Worm (Caenorhabditis elegans): ENCODE results near the gene ssq-2.

ssq-2 gene

DNA sequence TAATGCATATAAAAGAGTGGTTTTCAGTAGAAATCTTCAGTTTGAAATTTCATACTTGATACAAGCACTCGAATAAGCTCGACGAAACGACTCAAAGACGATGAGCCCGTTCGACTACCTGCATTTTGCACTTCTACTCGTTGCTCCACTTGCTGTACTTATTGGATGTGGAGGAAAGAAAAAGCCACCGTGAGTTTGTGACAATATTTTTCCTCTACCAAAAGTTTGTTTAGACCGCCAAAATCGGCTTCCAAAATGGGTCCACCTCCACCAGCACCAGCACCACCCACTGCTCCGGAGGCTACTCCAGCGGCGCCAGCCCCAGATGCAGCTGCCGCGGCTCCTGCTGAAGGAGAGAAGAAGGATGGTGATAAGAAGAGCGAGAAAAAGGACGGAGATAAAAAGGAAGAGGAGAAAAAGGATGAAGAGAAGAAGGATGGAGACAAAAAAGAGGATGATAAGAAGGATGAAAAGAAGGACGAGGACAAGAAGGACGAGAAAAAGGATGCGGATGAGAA lies 18.7 kb upstream of the ssq-2 start, which contains the start of gene E03H12.5:
Gene E03H12.5 (plus strand): TSS at position 51 of the 518 bp plus-strand sequence.
- TF ChIP-seq ama-1 (optimal IDR thresholded peaks at IDR 0.05) (no peak), flt-1 (GFP tag; IDR thresholded peaks at IDR 0.05) (no peak), tra-4 (tag; optimal IDR thresholded peaks at IDR 0.05) (no peak), hnd-1 (tag; optimal IDR thresholded peaks at IDR 0.05) (no peak), ceh-36 (tag; optimal IDR thresholded peaks at IDR 0.05) (no peak), ceh-13 (GFP tag; optimal IDR thresholded peaks at IDR 0.05) (no peak), sea-1 (GFP tag; conservative IDR thresholded peaks at IDR 0.05) (no peak), ets-7 (tag; optimal IDR thresholded peaks at IDR 0.05) (no peak), hmbx-1 (tag; optimal IDR thresholded peaks at IDR 0.05) (no peak), B0310.2 (tag; optimal IDR thresholded peaks at IDR 0.05) (no peak), scrt-1 (GFP tag; IDR thresholded peaks at IDR 0.05) (no peak), aly-1 (tag; optimal IDR thresholded peaks at IDR 0.05) (no peak), tbx-37 (GFP tag; conservative IDR thresholded peaks at IDR 0.05) (no peak), tbx-11 (GFP tag; IDR thresholded peaks at IDR 0.05) (no peak), hmg-4 (GFP tag; optimal IDR thresholded peaks at IDR 0.05) (no peak), pes-1 (GFP tag; IDR thresholded peaks at IDR 0.05) (no peak), F13C5.2 (tag; optimal IDR thresholded peaks at IDR 0.05) (no peak)

- TF ChIP-seq tbx-37 (GFP tag; conservative IDR thresholded peaks at IDR 0.05) (no peak), ama-1 (optimal IDR thresholded peaks at IDR 0.05) (no peak), ets-7 (tag; optimal IDR thresholded peaks at IDR 0.05) (no peak), aly-1 (tag; optimal IDR thresholded peaks at IDR 0.05) (no peak), flt-1 (GFP tag; IDR thresholded peaks at IDR 0.05) (no peak), F13C5.2 (tag; optimal IDR thresholded peaks at IDR 0.05) (no peak), hmg-4 (GFP tag; optimal IDR thresholded peaks at IDR 0.05) (no peak), B0310.2 (tag; optimal IDR thresholded peaks at IDR 0.05) (no peak), tra-4 (tag; optimal IDR thresholded peaks at IDR 0.05) (no peak), tbx-11 (GFP tag; IDR thresholded peaks at IDR 0.05) (no peak), hnd-1 (tag; optimal IDR thresholded peaks at IDR 0.05) (no peak), sea-1 (GFP tag; conservative IDR thresholded peaks at IDR 0.05) (no peak), pes-1 (GFP tag; IDR thresholded peaks at IDR 0.05) (no peak), hmbx-1 (tag; optimal IDR thresholded peaks at IDR 0.05) (no peak), scrt-1 (GFP tag; IDR thresholded peaks at IDR 0.05) (no peak)
These were observed 14.9 kb upstream of the ssq-2 start, which contains the start of gene srz-24 for ce11 chrIV:4981027-4981426. srz-24 (minus strand) TSS chrIV:4981127.

DNA sequence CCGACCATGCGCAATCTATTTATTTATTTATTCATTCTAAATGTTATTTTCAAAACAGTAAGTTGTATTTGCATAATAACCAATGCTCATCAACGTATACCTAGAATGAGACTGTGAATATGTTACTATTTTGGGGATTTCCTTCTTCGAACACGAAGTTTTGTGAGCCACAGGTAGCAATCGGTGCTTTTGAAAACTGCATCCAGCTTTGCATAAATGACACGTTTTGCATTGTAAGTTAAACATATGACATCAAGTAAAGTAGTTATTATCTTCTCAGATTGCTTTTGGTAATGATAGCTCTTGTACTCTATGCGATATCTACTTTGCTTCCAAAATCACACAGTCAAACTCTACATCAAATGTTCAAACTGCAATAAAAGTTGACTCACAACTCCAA lies 13.5 kb upstream of the ssq-2 start, which contains the start of gene E03H12.4:
Gene E03H12.4 (plus strand): TSS at position 120 of the 400 bp plus-strand sequence.
- TF ChIP-seq ceh-13 (GFP tag; optimal IDR thresholded peaks at IDR 0.05) (no peak), F13C5.2 (tag; optimal IDR thresholded peaks at IDR 0.05) (no peak), ama-1 (optimal IDR thresholded peaks at IDR 0.05) (no peak), hmg-4 (GFP tag; optimal IDR thresholded peaks at IDR 0.05) (no peak)

ce11 chrIV:4983746-4984145 lies 12.2 kb upstream of the ssq-2 start, which contains the start of gene clec-176:
clec-176 (plus strand) TSS chrIV:4984046.
- no peak for TF ChIP-seq ets-7 (tag; optimal IDR thresholded peaks at IDR 0.05)
- TF ChIP-seq ceh-36 (tag; optimal IDR thresholded peaks at IDR 0.05): no peak
- no peak for TF ChIP-seq pes-1 (GFP tag; IDR thresholded peaks at IDR 0.05)
- no peak for TF ChIP-seq ama-1 (optimal IDR thresholded peaks at IDR 0.05)
- no peak for TF ChIP-seq F13C5.2 (tag; optimal IDR thresholded peaks at IDR 0.05)
- no peak for TF ChIP-seq scrt-1 (GFP tag; IDR thresholded peaks at IDR 0.05)
- no peak for TF ChIP-seq B0310.2 (tag; optimal IDR thresholded peaks at IDR 0.05)
- no peak for TF ChIP-seq ceh-13 (GFP tag; optimal IDR thresholded peaks at IDR 0.05)
- no peak for TF ChIP-seq flt-1 (GFP tag; IDR thresholded peaks at IDR 0.05)
- no peak for TF ChIP-seq sea-1 (GFP tag; conservative IDR thresholded peaks at IDR 0.05)
- TF ChIP-seq tbx-11 (GFP tag; IDR thresholded peaks at IDR 0.05): no peak
- no peak for TF ChIP-seq hmbx-1 (tag; optimal IDR thresholded peaks at IDR 0.05)

DNA sequence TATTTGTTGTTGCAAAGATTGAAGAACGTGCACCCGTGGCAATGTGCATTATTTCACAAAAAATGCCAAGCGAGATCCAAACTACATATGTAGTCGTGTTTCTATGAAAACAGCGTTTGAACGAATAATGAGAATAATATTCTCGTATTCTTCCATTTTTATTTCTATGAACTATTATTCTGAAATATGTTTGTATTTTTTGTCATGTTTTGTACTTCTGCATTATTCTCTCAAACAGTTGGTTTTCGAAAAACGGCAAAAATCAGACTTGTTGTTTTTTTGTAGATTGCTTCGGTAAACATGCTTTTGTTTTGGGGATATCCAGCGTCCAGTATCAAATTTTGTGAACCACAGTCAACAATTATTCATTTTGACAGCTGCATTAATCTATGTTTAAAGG lies 9.7 kb upstream of the ssq-2 start, which contains the start of gene clec-177:
Gene clec-177 (plus strand): TSS at position 301 of the 400 bp plus-strand sequence.
- no peak for TF ChIP-seq pes-1 (GFP tag; IDR thresholded peaks at IDR 0.05)
- no peak for TF ChIP-seq hnd-1 (tag; optimal IDR thresholded peaks at IDR 0.05)
- TF ChIP-seq aly-1 (tag; optimal IDR thresholded peaks at IDR 0.05): no peak
- no peak for TF ChIP-seq ama-1 (optimal IDR thresholded peaks at IDR 0.05)
- TF ChIP-seq B0310.2 (tag; optimal IDR thresholded peaks at IDR 0.05): no peak
- no peak for TF ChIP-seq hmg-4 (GFP tag; optimal IDR thresholded peaks at IDR 0.05)
- TF ChIP-seq tbx-37 (GFP tag; conservative IDR thresholded peaks at IDR 0.05): no peak
- TF ChIP-seq sea-1 (GFP tag; conservative IDR thresholded peaks at IDR 0.05): no peak
- TF ChIP-seq tbx-11 (GFP tag; IDR thresholded peaks at IDR 0.05): no peak
- no peak for TF ChIP-seq F13C5.2 (tag; optimal IDR thresholded peaks at IDR 0.05)
- no peak for TF ChIP-seq flt-1 (GFP tag; IDR thresholded peaks at IDR 0.05)
- no peak for TF ChIP-seq scrt-1 (GFP tag; IDR thresholded peaks at IDR 0.05)

DNA sequence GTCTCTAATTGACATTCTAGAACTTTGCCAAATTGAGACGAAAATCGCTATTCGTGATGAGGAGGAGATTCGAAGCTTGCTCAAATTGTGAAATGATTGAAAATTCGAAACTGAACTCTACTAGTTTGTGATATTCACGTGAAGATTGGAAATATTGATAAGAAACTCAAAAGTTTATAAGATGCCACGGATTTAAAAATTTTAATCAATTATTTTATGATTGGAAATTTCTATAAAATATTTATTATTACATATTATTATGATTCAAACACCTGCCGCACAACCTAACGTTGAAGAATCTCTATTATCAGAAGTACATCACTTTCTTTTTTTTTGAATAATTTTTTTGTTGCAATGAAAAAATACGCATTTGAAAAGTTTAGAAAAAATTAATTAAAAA lies 7.4 kb upstream of the ssq-2 start, which contains the start of gene E03H12.7:
Gene E03H12.7 (minus strand): TSS at position 101 of the 400 bp plus-strand sequence.
- no peak for TF ChIP-seq hmg-4 (GFP tag; optimal IDR thresholded peaks at IDR 0.05)
- no peak for TF ChIP-seq ets-7 (tag; optimal IDR thresholded peaks at IDR 0.05)
- no peak for TF ChIP-seq tbx-11 (GFP tag; IDR thresholded peaks at IDR 0.05)
- no peak for TF ChIP-seq B0310.2 (tag; optimal IDR thresholded peaks at IDR 0.05)
- no peak for TF ChIP-seq scrt-1 (GFP tag; IDR thresholded peaks at IDR 0.05)
- no peak for TF ChIP-seq flt-1 (GFP tag; IDR thresholded peaks at IDR 0.05)
- no peak for TF ChIP-seq tra-4 (tag; optimal IDR thresholded peaks at IDR 0.05)
- no peak for TF ChIP-seq hmbx-1 (tag; optimal IDR thresholded peaks at IDR 0.05)
- no peak for TF ChIP-seq ceh-13 (GFP tag; optimal IDR thresholded peaks at IDR 0.05)
- no peak for TF ChIP-seq hnd-1 (tag; optimal IDR thresholded peaks at IDR 0.05)
- no peak for TF ChIP-seq sea-1 (GFP tag; conservative IDR thresholded peaks at IDR 0.05)
- TF ChIP-seq aly-1 (tag; optimal IDR thresholded peaks at IDR 0.05): no peak
- no peak for TF ChIP-seq tbx-37 (GFP tag; conservative IDR thresholded peaks at IDR 0.05)
- TF ChIP-seq ceh-36 (tag; optimal IDR thresholded peaks at IDR 0.05): no peak
- TF ChIP-seq F13C5.2 (tag; optimal IDR thresholded peaks at IDR 0.05): no peak

DNA sequence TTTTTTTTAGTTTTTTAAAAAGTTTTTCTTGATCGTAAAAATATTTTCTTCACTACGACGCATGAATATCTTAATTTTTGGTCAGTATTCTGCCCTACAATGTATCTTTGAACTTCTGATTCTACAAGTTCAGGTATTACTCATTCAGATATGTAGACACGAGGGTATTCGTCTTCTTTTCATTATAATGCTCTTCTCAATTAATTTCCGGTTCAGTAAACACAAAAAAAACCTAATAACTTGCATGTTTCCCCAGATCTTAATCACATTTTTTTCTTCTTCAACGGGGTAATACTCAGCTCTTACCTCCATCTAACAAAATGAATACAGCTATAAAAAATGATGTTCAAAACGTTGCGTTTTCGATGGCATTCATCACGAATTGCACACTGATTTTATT lies 3.9 kb upstream of the ssq-2 start, which contains the start of gene str-162:
Gene str-162 (plus strand): TSS at position 301 of the 400 bp plus-strand sequence.
- no peak for TF ChIP-seq hmg-4 (GFP tag; optimal IDR thresholded peaks at IDR 0.05)
- no peak for TF ChIP-seq aly-1 (tag; optimal IDR thresholded peaks at IDR 0.05)
- TF ChIP-seq B0310.2 (tag; optimal IDR thresholded peaks at IDR 0.05): no peak
- no peak for TF ChIP-seq tbx-11 (GFP tag; IDR thresholded peaks at IDR 0.05)
- TF ChIP-seq ama-1 (optimal IDR thresholded peaks at IDR 0.05): no peak
- TF ChIP-seq hnd-1 (tag; optimal IDR thresholded peaks at IDR 0.05): no peak
- TF ChIP-seq F13C5.2 (tag; optimal IDR thresholded peaks at IDR 0.05): no peak
- no peak for TF ChIP-seq pes-1 (GFP tag; IDR thresholded peaks at IDR 0.05)
- no peak for TF ChIP-seq sea-1 (GFP tag; conservative IDR thresholded peaks at IDR 0.05)
- no peak for TF ChIP-seq tbx-37 (GFP tag; conservative IDR thresholded peaks at IDR 0.05)
- no peak for TF ChIP-seq ceh-13 (GFP tag; optimal IDR thresholded peaks at IDR 0.05)
- TF ChIP-seq scrt-1 (GFP tag; IDR thresholded peaks at IDR 0.05): no peak
- no peak for TF ChIP-seq ets-7 (tag; optimal IDR thresholded peaks at IDR 0.05)
